Fruit fly (Drosophila melanogaster) whole organism, embryonic: ENCODE results near the gene CG32772.

Source experiments
- Asciz ChIP-seq: fragments of 200-800 bp; sonication (Bioruptor generic); optimal IDR thresholded peaks from 2 replicates; lab custom pipeline; 2017; ENCODE audit warnings: missing biosample characterization, mild to moderate bottlenecking, missing genetic modification characterization, missing genetic modification reagents
- Bdp1 ChIP-seq: fragments of 200-800 bp; sonication (Bioruptor generic); optimal IDR thresholded peaks from 3 replicates; lab custom pipeline; 2016; ENCODE audit warnings: missing biosample characterization, missing genetic modification characterization
- Bgb ChIP-seq: fragments of 200-800 bp; sonication (Bioruptor generic); IDR thresholded peaks from 2 replicates; pipeline ENCODE4 v1.3.6; 2022; ENCODE audit warnings: missing biosample characterization, missing genetic modification characterization; ENCODE audit not compliant: partially characterized antibody
- Blimp-1 ChIP-seq: fragments of 200-800 bp; sonication (Bioruptor generic); optimal IDR thresholded peaks from 3 replicates; lab custom pipeline; 2018; ENCODE audit warnings: missing biosample characterization, missing genetic modification characterization, mild to moderate bottlenecking, moderate library complexity, missing genetic modification reagents
- CG11504 ChIP-seq: fragments of 200-800 bp; sonication (Bioruptor generic); optimal IDR thresholded peaks from 3 replicates; lab custom pipeline; 2019; ENCODE audit warnings: missing biosample characterization, mild to moderate bottlenecking, missing genetic modification characterization, moderate library complexity
- CG15269 ChIP-seq: fragments of 200-800 bp; sonication (Bioruptor generic); optimal IDR thresholded peaks from 2 replicates; lab custom pipeline; 2018; ENCODE audit warnings: missing biosample characterization, mild to moderate bottlenecking, missing genetic modification characterization, moderate library complexity
- CG1647 ChIP-seq: fragments of 200-800 bp; sonication (Bioruptor generic); optimal IDR thresholded peaks from 3 replicates; lab custom pipeline; 2016; ENCODE audit warnings: missing biosample characterization, missing genetic modification characterization
- CG17359 ChIP-seq: fragments of 200-800 bp; sonication (Bioruptor generic); optimal IDR thresholded peaks from 3 replicates; lab custom pipeline; 2018; ENCODE audit warnings: missing biosample characterization, mild to moderate bottlenecking, missing genetic modification characterization, moderate library complexity
- CG17612 ChIP-seq: fragments of 200-800 bp; sonication (Bioruptor generic); IDR thresholded peaks from 2 replicates; pipeline ENCODE4 v1.3.6; 2022; ENCODE audit warnings: missing biosample characterization, missing genetic modification characterization
- CG18262 ChIP-seq: fragments of 200-800 bp; optimal IDR thresholded peaks from 3 replicates; lab custom pipeline; 2019; ENCODE audit warnings: missing biosample characterization, mild to moderate bottlenecking, missing genetic modification characterization, moderate library complexity
- CG31224 ChIP-seq: fragments of 200-800 bp; sonication (Bioruptor generic); IDR thresholded peaks from 2 replicates; pipeline ENCODE4 v1.3.6; 2022; ENCODE audit warnings: missing biosample characterization, missing genetic modification characterization
- CG31365 ChIP-seq: fragments of 200-800 bp; sonication (Bioruptor generic); optimal IDR thresholded peaks from 2 replicates; lab custom pipeline; 2018; ENCODE audit warnings: missing biosample characterization, mild to moderate bottlenecking, missing genetic modification characterization
- CG3163 ChIP-seq: fragments of 200-800 bp; sonication (Bioruptor generic); optimal IDR thresholded peaks from 3 replicates; lab custom pipeline; 2016; ENCODE audit warnings: missing biosample characterization, missing genetic modification characterization
- CG3281 ChIP-seq: fragments of 200-800 bp; sonication (Bioruptor generic); optimal IDR thresholded peaks from 3 replicates; lab custom pipeline; 2017; ENCODE audit warnings: missing biosample characterization, mild to moderate bottlenecking, missing genetic modification characterization
- CG3847 ChIP-seq: fragments of 200-800 bp; sonication (Bioruptor generic); IDR thresholded peaks from 2 replicates; pipeline ENCODE4 v1.3.6; 2022; ENCODE audit warnings: missing biosample characterization, missing genetic modification characterization
- CG3995 ChIP-seq: fragments of 200-800 bp; sonication (Bioruptor generic); optimal IDR thresholded peaks from 3 replicates; lab custom pipeline; 2016; ENCODE audit warnings: missing biosample characterization, missing genetic modification characterization
- CG5180 ChIP-seq: fragments of 200-800 bp; sonication (Bioruptor generic); optimal IDR thresholded peaks from 3 replicates; lab custom pipeline; 2017; ENCODE audit warnings: missing biosample characterization, missing genetic modification characterization, mild to moderate bottlenecking, moderate library complexity, missing genetic modification reagents
- CG6683 ChIP-seq: fragments of 200-800 bp; sonication (Bioruptor generic); optimal IDR thresholded peaks from 2 replicates; lab custom pipeline; 2017; ENCODE audit warnings: missing biosample characterization, mild to moderate bottlenecking, missing genetic modification characterization, missing genetic modification reagents
- CG7357 ChIP-seq: fragments of 200-800 bp; sonication (Bioruptor generic); IDR thresholded peaks from 3 replicates; pipeline ENCODE4 v1.3.6; 2022; ENCODE audit warnings: missing biosample characterization, missing genetic modification characterization
- CG7786 ChIP-seq: fragments of 200-800 bp; sonication (Bioruptor generic); optimal IDR thresholded peaks from 2 replicates; lab custom pipeline; 2016; ENCODE audit warnings: missing biosample characterization, missing genetic modification characterization
- CG7839 ChIP-seq: fragments of 200-800 bp; sonication (Bioruptor generic); optimal IDR thresholded peaks from 3 replicates; lab custom pipeline; 2018; ENCODE audit warnings: missing biosample characterization, mild to moderate bottlenecking, missing genetic modification characterization, moderate library complexity
- CG9727 ChIP-seq: fragments of 200-800 bp; sonication (Bioruptor generic); optimal IDR thresholded peaks from 3 replicates; lab custom pipeline; 2017; ENCODE audit warnings: missing biosample characterization, mild to moderate bottlenecking, missing genetic modification characterization
- CTCF ChIP-seq: fragments of 200-800 bp; sonication (Bioruptor generic); optimal IDR thresholded peaks from 2 replicates; lab custom pipeline; 2017; ENCODE audit warnings: missing biosample characterization, mild to moderate bottlenecking, missing genetic modification characterization, moderate library complexity
- Fer3 ChIP-seq: fragments of 200-800 bp; sonication (Bioruptor generic); optimal IDR thresholded peaks from 2 replicates; lab custom pipeline; 2018; ENCODE audit warnings: missing biosample characterization, mild to moderate bottlenecking, missing genetic modification characterization, moderate library complexity
- HHEX ChIP-seq: fragments of 200-800 bp; sonication (Bioruptor generic); optimal IDR thresholded peaks from 3 replicates; lab custom pipeline; 2017; ENCODE audit warnings: missing biosample characterization, mild to moderate bottlenecking, missing genetic modification characterization, missing genetic modification reagents
- Hr39 ChIP-seq: fragments of >200 bp; optimal IDR thresholded peaks from 2 replicates; lab custom pipeline; 2017
- Hr78 ChIP-seq, 2 experiments: fragments of 200-800 bp in 1 of 2; fragments of >200 bp in 1 of 2; sonication (Bioruptor generic) in 1 of 2; optimal IDR thresholded peaks; 2 replicates each; lab custom pipeline; 2017 to 2019; ENCODE audit warnings: missing biosample characterization in 2 of 2, missing genetic modification characterization in 2 of 2, mild to moderate bottlenecking in 1 of 2, moderate library complexity in 1 of 2
- Nf-YB ChIP-seq: fragments of 200-800 bp; sonication (Bioruptor generic); optimal IDR thresholded peaks from 3 replicates; lab custom pipeline; 2019; ENCODE audit warnings: missing biosample characterization, mild to moderate bottlenecking, missing genetic modification characterization, moderate library complexity
- NfI ChIP-seq: fragments of 200-800 bp; sonication (Bioruptor generic); optimal IDR thresholded peaks from 3 replicates; lab custom pipeline; 2018; ENCODE audit warnings: missing biosample characterization, mild to moderate bottlenecking, missing genetic modification characterization, moderate library complexity
- TFAM ChIP-seq: fragments of 200-800 bp; sonication (Bioruptor generic); optimal IDR thresholded peaks from 2 replicates; lab custom pipeline; 2017; ENCODE audit warnings: missing biosample characterization, missing genetic modification characterization, inconsistent platforms
- aop ChIP-seq: fragments of 200-800 bp; sonication (Bioruptor generic); IDR thresholded peaks from 2 replicates; pipeline ENCODE4 v1.3.6; 2022; ENCODE audit warnings: missing biosample characterization, missing genetic modification characterization
- btn ChIP-seq: fragments of 200-800 bp; sonication (Bioruptor generic); optimal IDR thresholded peaks from 2 replicates; lab custom pipeline; 2016; ENCODE audit warnings: missing biosample characterization, missing genetic modification characterization
- chif ChIP-seq, 2 experiments: fragments of 200-800 bp; sonication (Bioruptor generic); optimal IDR thresholded peaks; 3 replicates each; lab custom pipeline; 2016; ENCODE audit warnings: missing biosample characterization in 2 of 2, missing genetic modification characterization in 2 of 2
- chn ChIP-seq: fragments of 200-800 bp; sonication (Bioruptor generic); optimal IDR thresholded peaks from 2 replicates; lab custom pipeline; 2016; ENCODE audit warnings: missing biosample characterization, missing genetic modification characterization
- crp ChIP-seq, 2 experiments: fragments of 200-800 bp; sonication (Bioruptor generic); optimal IDR thresholded peaks; 2 replicates in 1 of 2; 3 replicates in 1 of 2; lab custom pipeline; 2017; ENCODE audit warnings: missing biosample characterization in 2 of 2, missing genetic modification characterization in 2 of 2, mild to moderate bottlenecking in 1 of 2, moderate library complexity in 1 of 2
- dmrt99B ChIP-seq: fragments of 200-800 bp; sonication (Bioruptor generic); optimal IDR thresholded peaks from 2 replicates; lab custom pipeline; 2018; ENCODE audit warnings: missing biosample characterization, mild to moderate bottlenecking, missing genetic modification characterization, moderate library complexity
- esg ChIP-seq: fragments of 200-800 bp; sonication (Bioruptor generic); conservative IDR thresholded peaks from 2 replicates; pipeline ENCODE4 v1.3.6; 2022; ENCODE audit warnings: missing biosample characterization, missing genetic modification characterization
- eve ChIP-seq, 2 experiments: fragments of >200 bp; optimal IDR thresholded peaks; 2 replicates each; lab custom pipeline; 2017; ENCODE audit warnings: missing biosample characterization in 2 of 2, missing genetic modification characterization in 2 of 2
- fd96Cb ChIP-seq: fragments of 200-800 bp; sonication (Bioruptor generic); optimal IDR thresholded peaks from 2 replicates; lab custom pipeline; 2018; ENCODE audit warnings: missing biosample characterization, mild to moderate bottlenecking, missing genetic modification characterization, moderate library complexity
- gcm ChIP-seq: fragments of 200-800 bp; sonication (Bioruptor generic); optimal IDR thresholded peaks from 2 replicates; lab custom pipeline; 2019; ENCODE audit warnings: missing biosample characterization, mild to moderate bottlenecking, missing genetic modification characterization, moderate library complexity
- h ChIP-seq: fragments of >200 bp; optimal IDR thresholded peaks from 2 replicates; lab custom pipeline; 2017
- ind ChIP-seq: fragments of 200-800 bp; sonication (Bioruptor generic); optimal IDR thresholded peaks from 3 replicates; lab custom pipeline; 2016; ENCODE audit warnings: missing biosample characterization, missing genetic modification characterization
- maf-S ChIP-seq: fragments of 200-800 bp; sonication (Bioruptor generic); optimal IDR thresholded peaks from 2 replicates; lab custom pipeline; 2016; ENCODE audit warnings: missing biosample characterization, missing genetic modification characterization
- mam ChIP-seq: fragments of 200-800 bp; sonication (Bioruptor generic); optimal IDR thresholded peaks from 3 replicates; lab custom pipeline; 2016; ENCODE audit warnings: missing biosample characterization, missing genetic modification characterization
- nerfin-2 ChIP-seq: fragments of 200-800 bp; sonication (Bioruptor generic); IDR thresholded peaks from 2 replicates; pipeline ENCODE4 v1.3.6; 2022; ENCODE audit warnings: missing biosample characterization, missing genetic modification characterization; ENCODE audit not compliant: partially characterized antibody
- otp ChIP-seq: fragments of 200-800 bp; sonication (Bioruptor generic); IDR thresholded peaks from 3 replicates; pipeline ENCODE4, ENCODE4 v1.3.6; 2022; ENCODE audit warnings: missing biosample characterization, missing genetic modification characterization
- phol ChIP-seq: fragments of 200-800 bp; sonication (Bioruptor generic); optimal IDR thresholded peaks from 3 replicates; lab custom pipeline; 2018; ENCODE audit warnings: missing biosample characterization, mild to moderate bottlenecking, missing genetic modification characterization, moderate library complexity
- sqz ChIP-seq: fragments of 200-800 bp; sonication (Bioruptor generic); optimal IDR thresholded peaks from 3 replicates; lab custom pipeline; 2018; ENCODE audit warnings: missing biosample characterization, mild to moderate bottlenecking, missing genetic modification characterization
- sr ChIP-seq: fragments of 200-800 bp; sonication (Bioruptor generic); IDR thresholded peaks from 3 replicates; pipeline ENCODE4 v1.3.6; 2022; ENCODE audit warnings: missing biosample characterization, missing genetic modification characterization
- tx ChIP-seq: fragments of 200-800 bp; sonication (Bioruptor generic); optimal IDR thresholded peaks from 2 replicates; lab custom pipeline; 2016; ENCODE audit warnings: missing biosample characterization, missing genetic modification characterization

The CG32772 gene

dm6 chrX:4937222-4938071, 28.5 kb downstream of the CG32772 start (continued):
- TF ChIP-seq CG17359, result no peak
- TF ChIP-seq esg (GFP tag; lab: Robert Waterston, UW), result no peak
- TF ChIP-seq gcm, result no peak
- TF ChIP-seq CG11504 (tag; lab: Kevin White, UChicago), result no peak
- TF ChIP-seq TFAM, result no peak
- no peak for TF ChIP-seq Bdp1 (GFP tag; lab: Kevin White, UChicago)
- TF ChIP-seq CG7786 (GFP tag; lab: Kevin White, UChicago), result no peak
- TF ChIP-seq eve (GFP tag; optimal IDR thresholded peaks at IDR 0.05; lab: Kevin White, UChicago), result peak in 1 of 2 experiments; percentile 77
- TF ChIP-seq dmrt99B (tag; lab: Kevin White, UChicago), result no peak
- peak; percentile 18 for TF ChIP-seq CG3995
- no peak for TF ChIP-seq chif (GFP tag; optimal IDR thresholded peaks at IDR 0.05; lab: Kevin White, UChicago)
- no peak for TF ChIP-seq nerfin-2 (GFP tag; lab: Robert Waterston, UW)
- no peak for TF ChIP-seq CG18262
- peak; percentile 93 for TF ChIP-seq Blimp-1 (GFP tag; lab: Kevin White, UChicago)
- no peak for TF ChIP-seq Nf-YB
- TF ChIP-seq Bgb (GFP tag; lab: Robert Waterston, UW), result no peak
- TF ChIP-seq CG1647 (GFP tag; lab: Kevin White, UChicago), result no peak
- TF ChIP-seq aop (GFP tag; lab: Robert Waterston, UW), result no peak
- TF ChIP-seq CG3281 (GFP tag; lab: Kevin White, UChicago), result peak; percentile 22
- no peak for TF ChIP-seq CG31365 (tag; lab: Kevin White, UChicago)
- no peak for TF ChIP-seq Hr39 (lab: Kevin White, UChicago)
- TF ChIP-seq CG6683 (GFP tag; lab: Kevin White, UChicago), result no peak
- no peak for TF ChIP-seq NfI
- TF ChIP-seq h (lab: Kevin White, UChicago), result no peak
- TF ChIP-seq fd96Cb (tag; lab: Kevin White, UChicago), result no peak
- no peak for TF ChIP-seq mam (GFP tag; lab: Kevin White, UChicago)
- no peak for TF ChIP-seq Fer3
- peak; percentile 52 for TF ChIP-seq sqz (GFP tag; lab: Kevin White, UChicago)
- TF ChIP-seq phol (tag; lab: Kevin White, UChicago), result peak; percentile 16
- no peak for TF ChIP-seq CG31224 (GFP tag; lab: Robert Waterston, UW)
- TF ChIP-seq CG5180 (GFP tag; lab: Kevin White, UChicago), result no peak
- no peak for TF ChIP-seq HHEX (GFP tag; lab: Kevin White, UChicago)
- no peak for TF ChIP-seq CG7839 (tag; lab: Kevin White, UChicago)
- no peak for TF ChIP-seq CG3163 (GFP tag; lab: Kevin White, UChicago)
- no peak for TF ChIP-seq otp (GFP tag; lab: Robert Waterston, UW)
- no peak for TF ChIP-seq CG7357 (GFP tag; lab: Robert Waterston, UW)
- no peak for TF ChIP-seq Asciz (GFP tag; lab: Kevin White, UChicago)
- no peak for TF ChIP-seq sr
- no peak for TF ChIP-seq chn (GFP tag; lab: Kevin White, UChicago)
- TF ChIP-seq tx (GFP tag; lab: Kevin White, UChicago), result no peak
- no peak for TF ChIP-seq ind (GFP tag; lab: Kevin White, UChicago)
- no peak for TF ChIP-seq btn (GFP tag; lab: Kevin White, UChicago)
- no peak for TF ChIP-seq maf-S
- TF ChIP-seq crp (GFP tag; optimal IDR thresholded peaks at IDR 0.05; lab: Kevin White, UChicago), result no peak
- no peak for TF ChIP-seq CG9727 (GFP tag; lab: Kevin White, UChicago)
- no peak for TF ChIP-seq CTCF (GFP tag; lab: Kevin White, UChicago)
- TF ChIP-seq CG15269, result no peak
- no peak for TF ChIP-seq CG3847 (GFP tag; lab: Robert Waterston, UW)
- no peak for TF ChIP-seq Hr78 (GFP tag; optimal IDR thresholded peaks at IDR 0.05; lab: Kevin White, UChicago)
- TF ChIP-seq CG17612 (GFP tag; lab: Robert Waterston, UW), result no peak
